Fruit fly (Drosophila melanogaster): ENCODE results near the gene CG14626.

Gene CG14626

dm6 chrX:1171018-1171417 is 13.6 kb upstream of the CG14626 start (continued):
- TF ChIP-seq CG2202 (tag; optimal IDR thresholded peaks at IDR 0.05) (no peak), CG11085 (GFP tag; IDR thresholded peaks at IDR 0.05) (no peak), CG9609 (GFP tag; optimal IDR thresholded peaks at IDR 0.05) (no peak), CG5953 (GFP tag; IDR thresholded peaks at IDR 0.05) (no peak), ssp (GFP tag; IDR thresholded peaks at IDR 0.05) (no peak), CG8359 (GFP tag; optimal IDR thresholded peaks at IDR 0.05; ENCODE audit: borderline replicate concordance) (no peak), PHDP (tag; optimal IDR thresholded peaks at IDR 0.05) (peak; percentile 58), vfl (GFP tag; optimal IDR thresholded peaks at IDR 0.05) (peak; percentile 8), Dll (GFP tag; IDR thresholded peaks at IDR 0.05; ENCODE audit: partially characterized antibody) (no peak), CG1602 (GFP tag; optimal IDR thresholded peaks at IDR 0.05) (no peak), dm (GFP tag; optimal IDR thresholded peaks at IDR 0.05) (no peak), bbx (GFP tag; IDR thresholded peaks at IDR 0.05; ENCODE audit: partially characterized antibody) (no peak), NC2α (GFP tag; optimal IDR thresholded peaks at IDR 0.05) (no peak), CG11695 (GFP tag; IDR thresholded peaks at IDR 0.05) (peak; percentile 50; the same call in 1 of the 3 replicates), MTF-1 (GFP tag; optimal IDR thresholded peaks at IDR 0.05; ENCODE audit: borderline replicate concordance) (no peak), CG1529 (GFP tag; optimal IDR thresholded peaks at IDR 0.05) (no peak), CG12104 (GFP tag; optimal IDR thresholded peaks at IDR 0.05) (peak; percentile 5), CG4617 (GFP tag; optimal IDR thresholded peaks at IDR 0.05; ENCODE audit: borderline replicate concordance) (no peak), CG13894 (tag; optimal IDR thresholded peaks at IDR 0.05) (no peak), ara (GFP tag; IDR thresholded peaks at IDR 0.05) (no peak), Oaz (GFP tag; IDR thresholded peaks at IDR 0.05) (no peak), MESR4 (GFP tag; optimal IDR thresholded peaks at IDR 0.05) (no peak), CG33557 (GFP tag; optimal IDR thresholded peaks at IDR 0.05) (no peak), CG34422 (GFP tag; IDR thresholded peaks at IDR 0.05) (no peak), ranshi (GFP tag; IDR thresholded peaks at IDR 0.05) (peak; percentile 31; the same call in 1 of the 2 replicates), CrebB (tag; optimal IDR thresholded peaks at IDR 0.05) (no peak), CG15696 (tag; optimal IDR thresholded peaks at IDR 0.05) (peak; percentile 15), CG16779 (GFP tag; IDR thresholded peaks at IDR 0.05) (no peak), CG6654 (GFP tag; optimal IDR thresholded peaks at IDR 0.05) (peak; percentile 16), ATbp (GFP tag; optimal IDR thresholded peaks at IDR 0.05) (peak; percentile 23), CG16813 (GFP tag; IDR thresholded peaks at IDR 0.05; ENCODE audit: partially characterized antibody) (no peak), br (optimal IDR thresholded peaks at IDR 0.05) (no peak), CG18764 (GFP tag; optimal IDR thresholded peaks at IDR 0.05) (no peak), cg (GFP tag; optimal IDR thresholded peaks at IDR 0.05) (no peak), CG13624 (GFP tag; optimal IDR thresholded peaks at IDR 0.05) (peak; percentile 21), CG3726 (GFP tag; IDR thresholded peaks at IDR 0.05) (no peak), zfh1 (GFP tag; IDR thresholded peaks at IDR 0.05) (no peak), Nf-YC (tag; optimal IDR thresholded peaks at IDR 0.05) (peak; percentile 23), esg (GFP tag; conservative IDR thresholded peaks at IDR 0.05) (no peak), CG10979 (tag; optimal IDR thresholded peaks at IDR 0.05) (peak; percentile 35), CG17359 (tag; optimal IDR thresholded peaks at IDR 0.05) (no peak), peb (GFP tag; IDR thresholded peaks at IDR 0.05) (no peak), BtbVII (GFP tag; optimal IDR thresholded peaks at IDR 0.05) (peak; percentile 61), HLH54F (GFP tag; optimal IDR thresholded peaks at IDR 0.05) (no peak), run (tag; optimal IDR thresholded peaks at IDR 0.05) (no peak), CG14667 (GFP tag; IDR thresholded peaks at IDR 0.05) (no peak), CG10959 (GFP tag; IDR thresholded peaks at IDR 0.05) (no peak), bsh (GFP tag; optimal IDR thresholded peaks at IDR 0.05) (no peak), stwl (tag; optimal IDR thresholded peaks at IDR 0.05) (no peak), bab2 (GFP tag; optimal IDR thresholded peaks at IDR 0.05) (no peak), vvl (GFP tag; IDR thresholded peaks at IDR 0.05) (peak; percentile 34; the same call in 1 of the 2 replicates), CG32767 (GFP tag; IDR thresholded peaks at IDR 0.05) (no peak)

Data from whole organism, embryonic.